Worm (Caenorhabditis elegans) whole organism, mixed stage, embryonic: ENCODE data around the gene mrps-18A.
"Not testable (repeated sequence)": the region's sequence is repeated elsewhere in the genome, so short reads cannot be mapped to it uniquely, and the experiment has no call there.

Source experiments
- ceh-83 ChIP-seq: fragments of 200-800 bp; sonication (Bioruptor generic); optimal IDR thresholded peaks from 2 replicates; lab custom pipeline; 2018; ENCODE audit warnings: mild to moderate bottlenecking, missing genetic modification characterization, missing compliant biosample characterization
- drap-1 ChIP-seq: fragments of 200-800 bp; sonication (Bioruptor generic); optimal IDR thresholded peaks from 3 replicates; lab custom pipeline; 2018; ENCODE audit warnings: mild to moderate bottlenecking, missing genetic modification characterization, missing compliant biosample characterization
- elt-1 ChIP-seq: sonication (generic microtip); optimal IDR thresholded peaks from 2 replicates; lab custom pipeline; 2017; ENCODE audit warnings: missing genetic modification characterization, mild to moderate bottlenecking, missing compliant biosample characterization, antibody characterized with exemption, moderate library complexity, borderline replicate concordance; ENCODE audit not compliant: insufficient read depth
- lin-13 ChIP-seq: fragments of 150-350 bp; optimal IDR thresholded peaks from 2 replicates; lab custom pipeline; 2014; ENCODE audit warnings: missing biosample characterization, missing genetic modification characterization
- nhr-237 ChIP-seq: fragments of 150-350 bp; optimal IDR thresholded peaks from 2 replicates; lab custom pipeline; 2014; ENCODE audit warnings: missing biosample characterization, missing genetic modification characterization

DNA sequence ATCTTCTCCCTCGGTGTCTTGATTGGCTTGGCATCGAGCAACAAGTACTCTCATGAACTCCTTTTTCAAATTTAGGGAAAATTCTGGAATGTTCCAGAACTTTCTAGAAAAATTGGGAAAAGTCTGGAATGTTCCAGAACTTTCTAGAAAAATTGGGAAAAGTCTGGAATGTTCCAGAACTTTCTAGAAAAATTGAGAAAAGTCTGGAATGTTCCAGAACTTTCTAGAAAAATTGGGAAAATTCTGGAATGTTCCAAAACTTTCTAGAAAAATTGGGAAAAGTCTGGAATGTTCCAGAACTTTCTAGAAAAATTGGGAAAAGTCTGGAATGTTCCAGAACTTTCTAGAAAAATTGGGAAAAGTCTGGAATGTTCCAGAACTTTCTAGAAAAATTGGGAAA lies 12.6 kb upstream of the mrps-18A start, which contains the start of gene ZC262.7:
- not testable (repeated sequence) for TF ChIP-seq ceh-83 (GFP tag; lab: Kevin White, UChicago); nhr-237 (tag; lab: Kevin White, UChicago); elt-1 (tag; lab: Kevin White, UChicago); lin-13 (tag; lab: Kevin White, UChicago); drap-1 (GFP tag; lab: Kevin White, UChicago)
